Worm (Caenorhabditis elegans) whole organism, young adult: Measurements from ENCODE around the gene dnj-26.

Experiments
- B0019.2 ChIP-seq: fragments of 200-800 bp; sonication (Bioruptor generic); conservative IDR thresholded peaks from 2 replicates; pipeline ENCODE4 v1.3.6; 2022; ENCODE audit warnings: missing genetic modification reagents, missing genetic modification characterization, missing compliant biosample characterization
- D2030.7 ChIP-seq: fragments of 200-800 bp; sonication (Bioruptor generic); IDR thresholded peaks from 2 replicates; pipeline ENCODE4 v1.3.6; 2022; ENCODE audit warnings: missing genetic modification reagents, missing genetic modification characterization, missing compliant biosample characterization
- F52B5.7 ChIP-seq: sonication (generic microtip); optimal IDR thresholded peaks from 2 replicates; lab custom pipeline; 2016; ENCODE audit warnings: mild to moderate bottlenecking, missing genetic modification characterization, missing compliant biosample characterization
- K11D2.4 ChIP-seq: fragments of 200-800 bp; sonication (Bioruptor generic); IDR thresholded peaks from 2 replicates; pipeline ENCODE4 v1.3.6; 2022; ENCODE audit warnings: missing genetic modification reagents, missing genetic modification characterization, missing compliant biosample characterization
- T26A5.8 ChIP-seq: sonication (generic microtip); optimal IDR thresholded peaks from 2 replicates; lab custom pipeline; 2016; ENCODE audit warnings: missing genetic modification characterization, missing compliant biosample characterization
- Y53F4B.3 ChIP-seq: fragments of 200-800 bp; sonication (Bioruptor generic); IDR thresholded peaks from 2 replicates; pipeline ENCODE4 v1.3.6; 2022; ENCODE audit warnings: missing genetic modification reagents, missing genetic modification characterization, missing compliant biosample characterization
- ama-1 ChIP-seq, 3 experiments: fragments of 150-350 bp in 1 of 3; sonication (generic microtip) in 2 of 3; optimal IDR thresholded peaks; 2 replicates each; lab custom pipeline; 2014 to 2018; ENCODE audit warnings: missing biosample characterization in 2 of 3, missing genetic modification characterization in 2 of 3, missing genetic modification reagents in 2 of 3
- aptf-2 ChIP-seq: fragments of 200-800 bp; sonication (Bioruptor generic); conservative IDR thresholded peaks from 2 replicates; pipeline ENCODE4 v1.3.6; 2022; ENCODE audit warnings: missing genetic modification reagents, missing genetic modification characterization, missing compliant biosample characterization
- cebp-1 ChIP-seq, 2 experiments: fragments of 200-800 bp in 1 of 2; sonication (Bioruptor generic) in 1 of 2; sonication (generic microtip) in 1 of 2; IDR thresholded peaks in 1 of 2; optimal IDR thresholded peaks in 1 of 2; 2 replicates each; pipeline versions ENCODE4 v1.3.6 to Lab custom; 2017 to 2022; ENCODE audit warnings: missing compliant biosample characterization in 2 of 2, missing genetic modification characterization in 2 of 2, mild to moderate bottlenecking in 1 of 2, missing genetic modification reagents in 1 of 2, moderate library complexity in 1 of 2
- ceh-91 ChIP-seq: fragments of 200-800 bp; sonication (Bioruptor generic); IDR thresholded peaks from 2 replicates; pipeline ENCODE4 v1.3.6; 2022; ENCODE audit warnings: missing genetic modification reagents, missing genetic modification characterization, missing compliant biosample characterization
- dpff-1 ChIP-seq: sonication (generic microtip); optimal IDR thresholded peaks from 2 replicates; lab custom pipeline; 2017; ENCODE audit warnings: mild to moderate bottlenecking, missing genetic modification characterization, missing compliant biosample characterization
- egl-44 ChIP-seq: fragments of 200-800 bp; sonication (Bioruptor generic); IDR thresholded peaks from 2 replicates; pipeline ENCODE4 v1.3.6; 2022; ENCODE audit warnings: missing genetic modification reagents, missing genetic modification characterization, missing compliant biosample characterization
- gei-17 ChIP-seq: fragments of 200-800 bp; sonication (Bioruptor generic); optimal IDR thresholded peaks from 2 replicates; lab custom pipeline; 2018; ENCODE audit warnings: mild to moderate bottlenecking, missing genetic modification characterization, missing compliant biosample characterization
- him-1 ChIP-seq: sonication (generic microtip); optimal IDR thresholded peaks from 2 replicates; lab custom pipeline; 2016; ENCODE audit warnings: missing genotype, missing genetic modification reagents, missing genetic modification characterization, missing compliant biosample characterization
- hlh-26 ChIP-seq: fragments of 200-800 bp; sonication (Bioruptor generic); conservative IDR thresholded peaks from 2 replicates; pipeline ENCODE4 v1.3.6; 2022; ENCODE audit warnings: missing genetic modification reagents, missing genetic modification characterization, missing compliant biosample characterization
- hmg-1.2 ChIP-seq: fragments of 200-800 bp; sonication (Bioruptor generic); IDR thresholded peaks from 2 replicates; pipeline ENCODE4 v1.3.6; 2022; ENCODE audit warnings: missing genetic modification reagents, missing genetic modification characterization, missing compliant biosample characterization
- hsf-1 ChIP-seq: fragments of 200-800 bp; sonication (Bioruptor generic); IDR thresholded peaks from 2 replicates; pipeline ENCODE4 v1.3.6; 2022; ENCODE audit warnings: missing genetic modification reagents, missing genetic modification characterization, missing compliant biosample characterization
- let-607 ChIP-seq, 2 experiments: fragments of 200-800 bp in 1 of 2; sonication (Bioruptor generic) in 1 of 2; sonication (generic microtip) in 1 of 2; optimal IDR thresholded peaks; 2 replicates each; lab custom pipeline; 2016 to 2018; ENCODE audit warnings: mild to moderate bottlenecking in 2 of 2, missing compliant biosample characterization in 2 of 2, missing genetic modification characterization in 2 of 2, moderate library complexity in 2 of 2, missing genotype in 1 of 2
- lin-26 ChIP-seq: fragments of 200-800 bp; sonication (Bioruptor generic); IDR thresholded peaks from 2 replicates; pipeline ENCODE4 v1.3.6; 2022; ENCODE audit warnings: missing genetic modification reagents, missing genetic modification characterization, missing compliant biosample characterization
- mxl-1 ChIP-seq: sonication (generic microtip); optimal IDR thresholded peaks from 2 replicates; lab custom pipeline; 2016; ENCODE audit warnings: missing genetic modification characterization, missing compliant biosample characterization
- nfyb-1 ChIP-seq: fragments of 200-800 bp; sonication (Bioruptor generic); IDR thresholded peaks from 2 replicates; pipeline ENCODE4 v1.3.6; 2022; ENCODE audit warnings: missing genetic modification reagents, missing genetic modification characterization, missing compliant biosample characterization
- nhr-179 ChIP-seq: sonication (generic microtip); optimal IDR thresholded peaks from 2 replicates; lab custom pipeline; 2016; ENCODE audit warnings: mild to moderate bottlenecking, missing genetic modification characterization, missing compliant biosample characterization
- nhr-27 ChIP-seq: fragments of 200-800 bp; sonication (Bioruptor generic); optimal IDR thresholded peaks from 2 replicates; lab custom pipeline; 2018; ENCODE audit warnings: mild to moderate bottlenecking, missing genetic modification characterization, moderate library complexity, missing compliant biosample characterization
- nhr-80 ChIP-seq: sonication (generic microtip); optimal IDR thresholded peaks from 2 replicates; lab custom pipeline; 2016; ENCODE audit warnings: missing genetic modification characterization, missing compliant biosample characterization
- pbrm-1 ChIP-seq: fragments of 200-800 bp; sonication (Bioruptor generic); IDR thresholded peaks from 2 replicates; pipeline ENCODE4 v1.3.6; 2022; ENCODE audit warnings: missing genetic modification reagents, missing genetic modification characterization, missing compliant biosample characterization
- pha-4 ChIP-seq: fragments of 150-350 bp; sonication (generic microtip); optimal IDR thresholded peaks from 2 replicates; lab custom pipeline; 2014; ENCODE audit warnings: missing biosample characterization, missing genetic modification reagents, missing genetic modification characterization
- repo-1 ChIP-seq: sonication (generic microtip); optimal IDR thresholded peaks from 2 replicates; lab custom pipeline; 2017; ENCODE audit warnings: mild to moderate bottlenecking, missing genetic modification characterization, missing compliant biosample characterization
- rpc-1 ChIP-seq, 2 experiments: fragments of 150-350 bp in 1 of 2; sonication (generic microtip) in 1 of 2; optimal IDR thresholded peaks; 2 replicates each; lab custom pipeline; 2014 to 2018; ENCODE audit warnings: missing biosample characterization in 1 of 2, missing genetic modification characterization in 1 of 2, missing genetic modification reagents in 1 of 2, missing genotype in 1 of 2
- sdz-38 ChIP-seq: sonication (generic microtip); optimal IDR thresholded peaks from 2 replicates; lab custom pipeline; 2016; ENCODE audit warnings: missing genotype, missing genetic modification characterization, missing compliant biosample characterization
- snpc-1.1 ChIP-seq: sonication (generic microtip); optimal IDR thresholded peaks from 2 replicates; lab custom pipeline; 2017; ENCODE audit warnings: missing genetic modification characterization, mild to moderate bottlenecking, missing compliant biosample characterization, antibody characterized with exemption, moderate library complexity, missing genotype, missing genetic modification reagents; ENCODE audit not compliant: insufficient read depth
- snpc-4 ChIP-seq, 5 experiments: fragments of 150-350 bp in 1 of 5; sonication (generic microtip) in 4 of 5; optimal IDR thresholded peaks; 2 replicates each; lab custom pipeline; 2014 to 2018; ENCODE audit warnings: missing genetic modification characterization in 5 of 5, missing biosample characterization in 3 of 5, antibody characterized with exemption in 2 of 5, mild to moderate bottlenecking in 2 of 5, missing compliant biosample characterization in 2 of 5, missing genotype in 2 of 5, moderate library complexity in 2 of 5, missing genetic modification reagents in 1 of 5
- somi-1 ChIP-seq: fragments of 200-800 bp; sonication (Bioruptor generic); optimal IDR thresholded peaks from 2 replicates; lab custom pipeline; 2018; ENCODE audit warnings: mild to moderate bottlenecking, missing genetic modification characterization, missing compliant biosample characterization
- sptf-2 ChIP-seq: fragments of 200-800 bp; sonication (Bioruptor generic); optimal IDR thresholded peaks from 2 replicates; lab custom pipeline; 2018; ENCODE audit warnings: mild to moderate bottlenecking, missing genetic modification characterization, missing compliant biosample characterization
- tlf-1 ChIP-seq: fragments of 200-800 bp; sonication (Bioruptor generic); optimal IDR thresholded peaks from 2 replicates; lab custom pipeline; 2018; ENCODE audit warnings: mild to moderate bottlenecking, missing genetic modification characterization, missing compliant biosample characterization
- unc-130 ChIP-seq: sonication (generic microtip); optimal IDR thresholded peaks from 2 replicates; lab custom pipeline; 2016; ENCODE audit warnings: missing genetic modification reagents, missing genetic modification characterization, missing compliant biosample characterization
- ztf-18 ChIP-seq: sonication (generic microtip); optimal IDR thresholded peaks from 2 replicates; lab custom pipeline; 2016; ENCODE audit warnings: missing genotype, mild to moderate bottlenecking, missing genetic modification characterization, missing compliant biosample characterization

dnj-26 gene

ce11 chrIV:12219309-12219708 is 33.2 kb downstream of the dnj-26 start, which contains the start of gene F35G2.5:
F35G2.5 (plus strand) TSS chrIV:12219609.
- TF ChIP-seq let-607 (tag; optimal IDR thresholded peaks at IDR 0.05; lab: Kevin White, UChicago) (no peak), hmg-1.2 (GFP tag; lab: Robert Waterston, UW) (no peak), somi-1 (GFP tag; lab: Kevin White, UChicago) (no peak), cebp-1 (GFP tag; IDR thresholded peaks at IDR 0.05; lab: Robert Waterston, UW) (no peak), cebp-1 (tag; optimal IDR thresholded peaks at IDR 0.05; lab: Kevin White, UChicago) (no peak), pha-4 (no peak), B0019.2 (GFP tag; lab: Robert Waterston, UW) (no peak), him-1 (tag; lab: Kevin White, UChicago) (no peak), nfyb-1 (no peak), pbrm-1 (GFP tag; lab: Robert Waterston, UW) (no peak)

- no peak for TF ChIP-seq sdz-38 (tag; lab: Kevin White, UChicago)
- no peak for TF ChIP-seq D2030.7 (GFP tag; lab: Robert Waterston, UW)
- no peak for TF ChIP-seq K11D2.4 (GFP tag; lab: Robert Waterston, UW)
- no peak for TF ChIP-seq egl-44 (GFP tag; lab: Robert Waterston, UW)
- TF ChIP-seq dpff-1: no peak
- no peak for TF ChIP-seq nhr-80
- TF ChIP-seq T26A5.8 (tag; lab: Kevin White, UChicago): no peak
- no peak for TF ChIP-seq tlf-1 (GFP tag; lab: Kevin White, UChicago)
- TF ChIP-seq somi-1 (GFP tag; lab: Kevin White, UChicago): no peak
- TF ChIP-seq rpc-1 (optimal IDR thresholded peaks at IDR 0.05; lab: Kevin White, UChicago): no peak
- TF ChIP-seq rpc-1 (tag; optimal IDR thresholded peaks at IDR 0.05; lab: Kevin White, UChicago): no peak
- no peak for TF ChIP-seq Y53F4B.3
- TF ChIP-seq, all 124 proteins: peak for 0
Observed at ce11 chrIV:12218253-12218652, 34.2 kb downstream of the dnj-26 start.

ce11 chrIV:12217142-12217541 is 35.3 kb downstream of the dnj-26 start:
- TF ChIP-seq hsf-1 (GFP tag; lab: Robert Waterston, UW) (no peak), ama-1 (optimal IDR thresholded peaks at IDR 0.05; lab: Kevin White, UChicago) (peak; percentile 20), ama-1 (GFP tag; optimal IDR thresholded peaks at IDR 0.05; lab: Kevin White, UChicago) (no peak)

ce11 chrIV:12215762-12216295 is 36.6 kb downstream of the dnj-26 start, which contains the start of gene phy-2:
phy-2 (minus strand) TSS chrIV:12215987.
- TF ChIP-seq B0019.2 (GFP tag; lab: Robert Waterston, UW) (no peak), ama-1 (optimal IDR thresholded peaks at IDR 0.05; lab: Kevin White, UChicago) (peak; percentile 63), ama-1 (GFP tag; optimal IDR thresholded peaks at IDR 0.05; lab: Kevin White, UChicago) (no peak)
- TF ChIP-seq, all 124 proteins: peak for 1

ce11 chrIV:12212814-12213213 is 39.7 kb downstream of the dnj-26 start:
- TF ChIP-seq pha-4: no peak
- no peak for TF ChIP-seq sdz-38 (tag; lab: Kevin White, UChicago)
- TF ChIP-seq repo-1 (tag; lab: Kevin White, UChicago): no peak
- no peak for TF ChIP-seq nhr-179 (tag; lab: Kevin White, UChicago)
- no peak for TF ChIP-seq mxl-1 (tag; lab: Kevin White, UChicago)
- TF ChIP-seq aptf-2 (GFP tag; lab: Robert Waterston, UW): no peak
- TF ChIP-seq unc-130: no peak

ce11 chrIV:12211292-12211691 is 41.2 kb downstream of the dnj-26 start:
- TF ChIP-seq gei-17 (GFP tag; lab: Kevin White, UChicago) (no peak), nhr-27 (tag; lab: Kevin White, UChicago) (no peak), hlh-26 (GFP tag; lab: Robert Waterston, UW) (no peak), snpc-1.1 (tag; lab: Kevin White, UChicago) (no peak), sptf-2 (GFP tag; lab: Kevin White, UChicago) (no peak), nhr-179 (tag; lab: Kevin White, UChicago) (no peak), lin-26 (GFP tag; lab: Robert Waterston, UW) (no peak), snpc-4 (GFP tag; optimal IDR thresholded peaks at IDR 0.05; lab: Kevin White, UChicago) (no peak), snpc-4 (tag; optimal IDR thresholded peaks at IDR 0.05; lab: Kevin White, UChicago) (no peak), ceh-91 (no peak), F52B5.7 (tag; lab: Kevin White, UChicago) (no peak), ztf-18 (tag; lab: Kevin White, UChicago) (no peak), egl-44 (GFP tag; lab: Robert Waterston, UW) (no peak)
